Fruit fly (Drosophila melanogaster) whole organism, larva: ENCODE measurements around the gene RpS3.

Experiments used
- noc ChIP-seq: fragments of 200-800 bp; sonication (Bioruptor generic); optimal IDR thresholded peaks from 3 replicates; lab custom pipeline; 2019; ENCODE audit warnings: missing biosample characterization, mild to moderate bottlenecking, missing genetic modification characterization, moderate library complexity

Gene RpS3

dm6 chr3R:23332535-23333333, 25.9 kb upstream of the RpS3 start:
- peak; percentile 59 for TF ChIP-seq noc (tag; lab: Kevin White, UChicago)

DNA sequence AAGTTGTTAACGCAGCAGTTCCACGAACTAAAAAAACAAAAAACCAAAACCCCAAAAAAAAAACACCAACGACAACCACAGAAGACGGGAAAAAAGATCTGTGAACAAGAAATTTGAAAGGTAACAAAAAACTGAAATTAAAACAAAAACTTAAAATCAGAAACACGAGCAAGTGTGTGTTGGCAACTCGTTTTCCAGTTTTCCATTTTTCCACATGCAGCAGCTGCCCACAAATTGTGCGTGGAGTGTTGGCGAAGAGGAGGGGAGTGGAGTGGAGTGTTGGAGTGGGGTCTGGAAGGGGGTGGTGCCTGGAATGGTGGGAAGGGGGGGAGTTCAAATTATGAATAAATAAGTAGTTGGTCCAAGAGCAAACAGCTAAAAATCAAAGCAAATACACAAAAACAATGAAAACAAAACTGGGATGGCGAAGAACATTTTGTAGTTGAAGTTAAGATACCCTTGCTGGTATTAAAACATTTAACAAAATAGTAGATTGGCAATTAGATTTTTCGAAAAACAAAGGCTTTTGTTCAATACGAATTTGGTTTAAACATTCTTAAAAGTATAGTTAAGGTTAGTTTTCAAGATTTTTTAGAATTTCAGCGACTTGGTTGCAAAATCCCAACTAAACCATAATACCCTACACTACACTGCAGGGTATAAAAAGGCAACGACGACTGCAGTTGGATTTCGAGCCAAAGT, 25.1 kb upstream of the RpS3 start:
- no peak for TF ChIP-seq noc (tag; lab: Kevin White, UChicago)

dm6 chr3R:23334036-23334744, 24.4 kb upstream of the RpS3 start:
- no peak for TF ChIP-seq noc (tag; lab: Kevin White, UChicago)

dm6 chr3R:23334866-23335265, 23.7 kb upstream of the RpS3 start:
- TF ChIP-seq noc (tag; lab: Kevin White, UChicago), result peak; percentile 64

DNA sequence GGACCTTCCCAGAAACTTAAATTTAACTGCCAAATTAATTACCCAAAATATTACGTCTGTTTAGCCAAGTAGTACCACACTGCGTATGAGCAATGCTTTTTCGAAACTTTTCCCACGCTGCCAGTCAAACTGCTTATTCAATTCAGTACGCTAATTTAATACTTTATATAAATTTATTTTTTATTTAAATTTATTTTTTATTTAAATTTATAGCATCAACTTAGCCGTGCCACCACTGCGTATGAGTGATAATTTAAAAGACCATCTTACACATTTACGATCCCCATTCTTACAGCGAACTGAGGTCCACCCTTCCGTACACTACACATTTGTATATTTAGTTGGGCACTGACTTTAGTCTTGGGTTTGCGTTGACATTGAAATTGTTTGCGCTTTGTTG, 23.0 kb upstream of the RpS3 start:
- TF ChIP-seq noc (tag; lab: Kevin White, UChicago), result peak; percentile 95

- no peak for TF ChIP-seq noc (tag; lab: Kevin White, UChicago)
Measured at dm6 chr3R:23336513-23336912, 22.1 kb upstream of the RpS3 start.

- peak; percentile 73 for TF ChIP-seq noc (tag; lab: Kevin White, UChicago)
Measured at dm6 chr3R:23337183-23337825, 21.3 kb upstream of the RpS3 start.

dm6 chr3R:23338290-23338689, 20.3 kb upstream of the RpS3 start:
- no peak for TF ChIP-seq noc (tag; lab: Kevin White, UChicago)

- TF ChIP-seq noc (tag; lab: Kevin White, UChicago), result no peak
Measured at dm6 chr3R:23340621-23341020, 18.0 kb upstream of the RpS3 start.

- TF ChIP-seq noc (tag; lab: Kevin White, UChicago), result no peak
Measured at dm6 chr3R:23341769-23342352, 16.8 kb upstream of the RpS3 start.

DNA sequence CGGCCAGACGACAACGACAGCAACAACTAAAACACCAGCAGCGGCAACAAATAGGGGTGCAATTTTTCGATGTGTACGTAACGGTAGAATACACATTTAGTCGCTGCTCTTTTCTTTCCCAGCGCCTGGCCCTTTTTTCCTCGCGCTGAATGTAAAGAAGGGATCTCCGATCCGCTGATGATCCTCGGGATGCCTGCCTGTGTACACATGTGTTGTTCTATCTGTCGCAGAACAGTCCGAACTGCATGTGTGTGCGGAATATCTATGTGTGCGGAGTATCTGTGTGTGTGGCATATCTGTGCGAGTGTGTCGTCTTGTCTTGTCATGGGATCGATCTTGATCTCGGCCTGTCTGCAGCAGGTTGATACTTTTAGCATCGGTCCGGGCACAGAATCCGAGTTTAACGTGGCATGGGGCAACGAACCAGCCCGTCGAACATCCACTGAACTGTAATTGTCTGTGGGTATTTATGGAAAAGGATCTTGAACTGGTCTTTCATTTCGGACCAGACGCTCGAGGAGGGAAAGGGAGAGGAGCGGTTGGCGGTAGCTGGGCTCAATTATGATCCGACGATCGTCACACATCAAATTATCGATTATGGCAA, 14.8 kb upstream of the RpS3 start:
- no peak for TF ChIP-seq noc (tag; lab: Kevin White, UChicago)

dm6 chr3R:23345057-23345776, 13.4 kb upstream of the RpS3 start:
- TF ChIP-seq noc (tag; lab: Kevin White, UChicago), result no peak

DNA sequence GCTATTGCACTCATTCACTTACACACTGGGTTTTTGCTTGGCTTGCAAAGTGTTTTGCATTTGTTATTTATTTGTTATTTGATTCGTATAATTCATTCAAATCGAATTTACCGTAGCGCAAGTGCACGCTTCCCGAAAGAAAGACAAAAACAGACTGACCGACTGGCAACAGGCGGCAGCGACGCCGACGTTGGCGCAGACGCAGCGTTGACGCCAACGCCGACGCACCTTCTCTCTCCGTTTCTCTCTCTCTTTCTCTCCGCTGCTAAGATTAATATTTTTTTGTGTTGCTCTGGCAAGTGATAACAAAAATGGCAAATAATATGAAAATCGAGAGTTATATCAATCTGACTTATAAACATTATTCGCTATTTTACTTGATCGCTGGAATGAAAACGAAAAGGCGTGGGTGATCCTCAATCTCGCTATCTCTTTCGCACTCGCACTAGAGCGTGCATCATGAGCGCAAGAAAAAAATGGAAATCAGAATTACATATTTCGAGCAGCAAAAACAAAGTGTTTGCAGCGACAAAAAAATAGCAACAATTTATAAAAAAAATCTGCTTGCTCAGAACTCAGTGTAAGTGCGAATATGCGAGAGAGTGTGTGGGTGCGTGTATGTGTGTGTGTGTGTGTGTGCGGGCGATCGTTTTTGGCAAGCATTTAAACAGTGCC, 12.5 kb upstream of the RpS3 start, which contains the start of gene pnt:
Gene pnt, minus strand, starts transcription at position 161 of the 675 bp plus-strand sequence.
- TF ChIP-seq noc (tag; lab: Kevin White, UChicago), result no peak
